Fruit fly (Drosophila melanogaster) whole organism, prepupa: Measurements from ENCODE around the gene CG9586.

Source experiments
- CG11902 ChIP-seq: fragments of 200-800 bp; sonication (Bioruptor generic); optimal IDR thresholded peaks from 3 replicates; lab custom pipeline; 2016; ENCODE audit warnings: missing biosample characterization, missing genetic modification characterization
- CG32006 ChIP-seq: fragments of 200-800 bp; sonication (Bioruptor generic); optimal IDR thresholded peaks from 3 replicates; lab custom pipeline; 2017; ENCODE audit warnings: missing biosample characterization, mild to moderate bottlenecking, missing genetic modification characterization
- CG8319 ChIP-seq: fragments of 200-800 bp; sonication (Bioruptor generic); optimal IDR thresholded peaks from 3 replicates; lab custom pipeline; 2016; ENCODE audit warnings: missing biosample characterization, missing genetic modification characterization
- Eip78C ChIP-seq: fragments of 200-800 bp; sonication (Bioruptor generic); peaks from one replicate; lab custom pipeline; 2016; ENCODE audit warnings: missing biosample characterization, missing genetic modification characterization
- Hr38 ChIP-seq: sonication (Bioruptor generic); optimal IDR thresholded peaks from 2 replicates; lab custom pipeline; 2016; ENCODE audit warnings: missing biosample characterization, missing genetic modification characterization
- Smox ChIP-seq: fragments of 200-800 bp; sonication (Bioruptor generic); optimal IDR thresholded peaks from 3 replicates; lab custom pipeline; 2016; ENCODE audit warnings: missing biosample characterization, missing genetic modification characterization

- TF ChIP-seq Smox (GFP tag; lab: Kevin White, UChicago), result no peak
- no peak for TF ChIP-seq Hr38 (GFP tag; lab: Kevin White, UChicago)
- TF ChIP-seq Eip78C (GFP tag; lab: Kevin White, UChicago), result no peak
- no peak for TF ChIP-seq CG8319 (GFP tag; lab: Kevin White, UChicago)
- no peak for TF ChIP-seq CG32006 (GFP tag; lab: Kevin White, UChicago)
- TF ChIP-seq CG11902 (GFP tag; lab: Kevin White, UChicago), result no peak
These were observed 687 bp upstream of the CG9586 start for dm6 chr2L:9167001-9167400.
